Worm (Caenorhabditis elegans): Measurements from ENCODE around the gene ser-7.

Gene ser-7

ce11 chrX:2663798-2664197 is 9.6 kb upstream of the ser-7 start:
- TF ChIP-seq Y56A3A.18 (GFP tag; IDR thresholded peaks at IDR 0.05), result no peak
- TF ChIP-seq snpc-4 (GFP tag; optimal IDR thresholded peaks at IDR 0.05), result peak; percentile 45
- TF ChIP-seq snpc-4 (tag; optimal IDR thresholded peaks at IDR 0.05), result peak; percentile 38 to 94 (median 81)
- no peak for TF ChIP-seq F55B11.4 (tag; optimal IDR thresholded peaks at IDR 0.05; ENCODE audit: borderline replicate concordance, insufficient read depth)
- no peak for TF ChIP-seq somi-1 (GFP tag; optimal IDR thresholded peaks at IDR 0.05)
- no peak for TF ChIP-seq lir-1 (GFP tag; conservative IDR thresholded peaks at IDR 0.05)
- TF ChIP-seq snpc-1.1 (tag; optimal IDR thresholded peaks at IDR 0.05; ENCODE audit: insufficient read depth), result peak; percentile 78

- TF ChIP-seq zim-3 (tag; optimal IDR thresholded peaks at IDR 0.05) (no peak), B0261.1 (tag; optimal IDR thresholded peaks at IDR 0.05) (no peak), gei-17 (GFP tag; optimal IDR thresholded peaks at IDR 0.05) (no peak), mxl-1 (tag; optimal IDR thresholded peaks at IDR 0.05) (no peak), F33H1.4 (GFP tag; IDR thresholded peaks at IDR 0.05) (no peak), repo-1 (tag; optimal IDR thresholded peaks at IDR 0.05) (no peak), F23B12.7 (tag; optimal IDR thresholded peaks at IDR 0.05; ENCODE audit: insufficient read depth) (no peak)
Observed at ce11 chrX:2664273-2664672, 9.1 kb upstream of the ser-7 start, which contains the start of gene F54G2.1. Gene F54G2.1, minus strand, starts transcription at chrX:2664373.

ce11 chrX:2667779-2668178 is 5.6 kb upstream of the ser-7 start, which contains the start of gene C09B7.2:
Gene C09B7.2, plus strand, starts transcription at chrX:2668127.
- TF ChIP-seq somi-1 (GFP tag; optimal IDR thresholded peaks at IDR 0.05), result no peak
- 0 out of 2 replicates have a peak, but pooled peaks have one; percentile 20 for TF ChIP-seq nfyb-1 (GFP tag; IDR thresholded peaks at IDR 0.05)
- TF ChIP-seq hmg-1.2 (GFP tag; IDR thresholded peaks at IDR 0.05), result peak; percentile 92
- peak; percentile 26 for TF ChIP-seq ztf-26 (tag; optimal IDR thresholded peaks at IDR 0.05)
- no peak for TF ChIP-seq attf-3 (GFP tag; conservative IDR thresholded peaks at IDR 0.05)
- TF ChIP-seq nfya-1 (tag; optimal IDR thresholded peaks at IDR 0.05; ENCODE audit: borderline replicate concordance, insufficient read depth), result no peak
- TF ChIP-seq tlf-1 (GFP tag; optimal IDR thresholded peaks at IDR 0.05), result no peak
- no peak for TF ChIP-seq ceh-79 (tag; optimal IDR thresholded peaks at IDR 0.05)
- no peak for TF ChIP-seq athp-1 (tag; optimal IDR thresholded peaks at IDR 0.05)
- TF ChIP-seq cebp-1 (GFP tag; IDR thresholded peaks at IDR 0.05), result no peak
- TF ChIP-seq cebp-1 (tag; optimal IDR thresholded peaks at IDR 0.05), result no peak
- no peak for TF ChIP-seq Y53F4B.3 (GFP tag; IDR thresholded peaks at IDR 0.05)
- peak; percentile 70 for TF ChIP-seq ceh-27 (GFP tag; optimal IDR thresholded peaks at IDR 0.05)
- TF ChIP-seq zfh-2 (GFP tag; conservative IDR thresholded peaks at IDR 0.05), result no peak
- 0 out of 2 replicates have a peak, but pooled peaks have one; percentile 45 for TF ChIP-seq pbrm-1 (GFP tag; IDR thresholded peaks at IDR 0.05)
- TF ChIP-seq unc-62 (GFP tag; optimal IDR thresholded peaks at IDR 0.05), result no peak
- TF ChIP-seq sdz-38 (tag; optimal IDR thresholded peaks at IDR 0.05), result no peak
- no peak for TF ChIP-seq ceh-40 (GFP tag; IDR thresholded peaks at IDR 0.05)
- TF ChIP-seq rcor-1 (GFP tag; IDR thresholded peaks at IDR 0.05), result no peak; the same call in 1 of the 2 replicates
- TF ChIP-seq hrde-1 (tag; optimal IDR thresholded peaks at IDR 0.05; ENCODE audit: borderline replicate concordance), result no peak
- no peak for TF ChIP-seq F52B5.7 (tag; optimal IDR thresholded peaks at IDR 0.05)
- no peak for TF ChIP-seq sea-2 (GFP tag; IDR thresholded peaks at IDR 0.05)
- TF ChIP-seq gei-17 (GFP tag; optimal IDR thresholded peaks at IDR 0.05), result no peak
- TF ChIP-seq atf-7 (tag; optimal IDR thresholded peaks at IDR 0.05), result peak; percentile 14
- TF ChIP-seq snpc-3.4 (tag; optimal IDR thresholded peaks at IDR 0.05), result no peak
- peak; percentile 57 for TF ChIP-seq ZK185.1 (tag; optimal IDR thresholded peaks at IDR 0.05; ENCODE audit: poor library complexity, severe bottlenecking)
- peak; percentile 11 for TF ChIP-seq ztf-18 (tag; optimal IDR thresholded peaks at IDR 0.05)
- TF ChIP-seq madf-6 (GFP tag; IDR thresholded peaks at IDR 0.05), result no peak
- no peak for TF ChIP-seq ekl-4 (GFP tag; IDR thresholded peaks at IDR 0.05)
- no peak for TF ChIP-seq ztf-22 (GFP tag; optimal IDR thresholded peaks at IDR 0.05)
- TF ChIP-seq egl-44 (GFP tag; IDR thresholded peaks at IDR 0.05), result no peak
- peak; percentile 42; the same call in 1 of the 2 replicates for TF ChIP-seq K11D2.4 (GFP tag; IDR thresholded peaks at IDR 0.05)
- no peak for TF ChIP-seq F10E7.11 (tag; optimal IDR thresholded peaks at IDR 0.05)
- TF ChIP-seq ztf-28 (GFP tag; IDR thresholded peaks at IDR 0.05), result no peak
